Worm (Caenorhabditis elegans): ENCODE measurements around the gene fbxa-22.

fbxa-22 gene

ce11 chrIII:936037-936507, 2.6 kb upstream of the fbxa-22 start, which contains the start of gene fbxa-55:
Gene fbxa-55 (minus strand): TSS chrIII:936087.
- TF ChIP-seq nhr-76 (tag; optimal IDR thresholded peaks at IDR 0.05) (no peak), ceh-83 (GFP tag; optimal IDR thresholded peaks at IDR 0.05) (no peak), mls-2 (tag; optimal IDR thresholded peaks at IDR 0.05) (no peak), ztf-11 (tag; optimal IDR thresholded peaks at IDR 0.05) (no peak), unc-62 (GFP tag; optimal IDR thresholded peaks at IDR 0.05) (no peak), flh-1 (GFP tag; optimal IDR thresholded peaks at IDR 0.05) (no peak), M03D4.4 (tag; optimal IDR thresholded peaks at IDR 0.05) (no peak), blmp-1 (tag; optimal IDR thresholded peaks at IDR 0.05) (no peak), zip-8 (tag; optimal IDR thresholded peaks at IDR 0.05) (no peak), sptf-1 (tag; optimal IDR thresholded peaks at IDR 0.05) (no peak), lin-32 (GFP tag; optimal IDR thresholded peaks at IDR 0.05) (no peak), mep-1 (tag; optimal IDR thresholded peaks at IDR 0.05) (no peak), drap-1 (GFP tag; optimal IDR thresholded peaks at IDR 0.05) (no peak), ceh-39 (tag; optimal IDR thresholded peaks at IDR 0.05) (no peak), elt-3 (tag; optimal IDR thresholded peaks at IDR 0.05) (no peak)

- TF ChIP-seq nhr-12 (tag; optimal IDR thresholded peaks at IDR 0.05), result no peak
Observed at ce11 chrIII:937961-938360, 708 bp upstream of the fbxa-22 start, which contains the start of gene fbxa-56. Gene fbxa-56 (minus strand): TSS chrIII:938061.

- TF ChIP-seq snpc-4 (tag; optimal IDR thresholded peaks at IDR 0.05), result no peak
- TF ChIP-seq nhr-2 (tag; optimal IDR thresholded peaks at IDR 0.05), result no peak
- TF ChIP-seq nhr-76 (tag; optimal IDR thresholded peaks at IDR 0.05), result no peak
- TF ChIP-seq unc-120 (tag; optimal IDR thresholded peaks at IDR 0.05; ENCODE audit: poor library complexity, severe bottlenecking), result no peak
- TF ChIP-seq pha-4 (tag; optimal IDR thresholded peaks at IDR 0.05), result no peak
- no peak for TF ChIP-seq unc-39 (tag; optimal IDR thresholded peaks at IDR 0.05)
- no peak for TF ChIP-seq lin-13 (tag; optimal IDR thresholded peaks at IDR 0.05)
- TF ChIP-seq sem-2 (GFP tag; optimal IDR thresholded peaks at IDR 0.05), result no peak
- no peak for TF ChIP-seq ceh-39 (tag; optimal IDR thresholded peaks at IDR 0.05)
- no peak for TF ChIP-seq nhr-237 (tag; optimal IDR thresholded peaks at IDR 0.05)
- no peak for TF ChIP-seq lin-32 (GFP tag; optimal IDR thresholded peaks at IDR 0.05)
- TF ChIP-seq mab-5 (tag; optimal IDR thresholded peaks at IDR 0.05), result no peak
- no peak for TF ChIP-seq lsy-2 (tag; optimal IDR thresholded peaks at IDR 0.05)
- TF ChIP-seq ceh-43 (GFP tag; optimal IDR thresholded peaks at IDR 0.05), result no peak
- no peak for TF ChIP-seq blmp-1 (tag; optimal IDR thresholded peaks at IDR 0.05)
- TF ChIP-seq mep-1 (tag; optimal IDR thresholded peaks at IDR 0.05), result no peak
- no peak for TF ChIP-seq M03D4.4 (tag; optimal IDR thresholded peaks at IDR 0.05)
- no peak for TF ChIP-seq unc-62 (GFP tag; optimal IDR thresholded peaks at IDR 0.05)
Observed at ce11 chrIII:941958-942357, 3.3 kb downstream of the fbxa-22 start.

ce11 chrIII:943426-943927, 4.8 kb downstream of the fbxa-22 start, which contains the start of gene fbxa-59:
Gene fbxa-59 (minus strand): TSS chrIII:943476.
- no peak for TF ChIP-seq nhr-76 (tag; optimal IDR thresholded peaks at IDR 0.05)
- no peak for TF ChIP-seq unc-62 (GFP tag; optimal IDR thresholded peaks at IDR 0.05)
- no peak for TF ChIP-seq nhr-12 (tag; optimal IDR thresholded peaks at IDR 0.05)
- no peak for TF ChIP-seq drap-1 (GFP tag; optimal IDR thresholded peaks at IDR 0.05)
- no peak for TF ChIP-seq snpc-4 (tag; optimal IDR thresholded peaks at IDR 0.05)
- no peak for TF ChIP-seq lsy-2 (tag; optimal IDR thresholded peaks at IDR 0.05)
- no peak for TF ChIP-seq elt-1 (tag; optimal IDR thresholded peaks at IDR 0.05; ENCODE audit: borderline replicate concordance, insufficient read depth)
- TF ChIP-seq tbx-8 (GFP tag; optimal IDR thresholded peaks at IDR 0.05), result no peak
- no peak for TF ChIP-seq ceh-83 (GFP tag; optimal IDR thresholded peaks at IDR 0.05)

- TF ChIP-seq ceh-83 (GFP tag; optimal IDR thresholded peaks at IDR 0.05) (no peak), cnd-1 (tag; optimal IDR thresholded peaks at IDR 0.05) (no peak), nhr-28 (tag; optimal IDR thresholded peaks at IDR 0.05) (no peak), hlh-1 (tag; optimal IDR thresholded peaks at IDR 0.05) (no peak), lsy-2 (tag; optimal IDR thresholded peaks at IDR 0.05) (no peak), nhr-237 (tag; optimal IDR thresholded peaks at IDR 0.05) (no peak), mep-1 (tag; optimal IDR thresholded peaks at IDR 0.05) (no peak), nhr-12 (tag; optimal IDR thresholded peaks at IDR 0.05) (no peak), elt-3 (tag; optimal IDR thresholded peaks at IDR 0.05) (no peak), ces-1 (GFP tag; optimal IDR thresholded peaks at IDR 0.05) (no peak), lin-32 (GFP tag; optimal IDR thresholded peaks at IDR 0.05) (no peak), unc-62 (GFP tag; optimal IDR thresholded peaks at IDR 0.05) (no peak), snpc-4 (tag; optimal IDR thresholded peaks at IDR 0.05) (no peak), M03D4.4 (tag; optimal IDR thresholded peaks at IDR 0.05) (no peak), lin-13 (tag; optimal IDR thresholded peaks at IDR 0.05) (no peak)
Observed at ce11 chrIII:946250-946725, 7.6 kb downstream of the fbxa-22 start, which contains the start of gene fbxa-60. Gene fbxa-60 (minus strand): TSS chrIII:946300.

Data from whole organism, mixed stage, embryonic.